Worm (Caenorhabditis elegans) whole organism, young adult: Measurements from ENCODE around the gene egl-27.
A peak's percentile ranks its signal among the peaks of the same experiment; 100 is the strongest.

Experiments
- B0035.1 ChIP-seq: sonication (generic microtip); optimal IDR thresholded peaks from 2 replicates; lab custom pipeline; 2016; ENCODE audit warnings: missing genetic modification characterization, mild to moderate bottlenecking, missing compliant biosample characterization, missing genotype, missing genetic modification reagents
- C17E4.6 ChIP-seq: fragments of 200-800 bp; sonication (Bioruptor generic); IDR thresholded peaks from 2 replicates; pipeline ENCODE4 v1.3.6; 2022; ENCODE audit warnings: missing genetic modification reagents, missing genetic modification characterization, missing compliant biosample characterization
- D2030.7 ChIP-seq: fragments of 200-800 bp; sonication (Bioruptor generic); IDR thresholded peaks from 2 replicates; pipeline ENCODE4 v1.3.6; 2022; ENCODE audit warnings: missing genetic modification reagents, missing genetic modification characterization, missing compliant biosample characterization
- F37B4.10 ChIP-seq: fragments of 200-800 bp; sonication (Bioruptor generic); IDR thresholded peaks from 2 replicates; pipeline ENCODE4 v1.3.6; 2022; ENCODE audit warnings: missing genetic modification characterization, missing compliant biosample characterization
- F52B5.7 ChIP-seq: sonication (generic microtip); optimal IDR thresholded peaks from 2 replicates; lab custom pipeline; 2016; ENCODE audit warnings: mild to moderate bottlenecking, missing genetic modification characterization, missing compliant biosample characterization
- F57A8.1 ChIP-seq: fragments of 200-800 bp; sonication (Bioruptor generic); optimal IDR thresholded peaks from 2 replicates; lab custom pipeline; 2018; ENCODE audit warnings: mild to moderate bottlenecking, missing genetic modification characterization, moderate library complexity, missing compliant biosample characterization
- Y53F4B.3 ChIP-seq: fragments of 200-800 bp; sonication (Bioruptor generic); IDR thresholded peaks from 2 replicates; pipeline ENCODE4 v1.3.6; 2022; ENCODE audit warnings: missing genetic modification reagents, missing genetic modification characterization, missing compliant biosample characterization
- Y56A3A.18 ChIP-seq: fragments of 200-800 bp; sonication (Bioruptor generic); IDR thresholded peaks from 2 replicates; pipeline ENCODE4 v1.3.6; 2022; ENCODE audit warnings: missing genetic modification reagents, missing genetic modification characterization, missing compliant biosample characterization
- Y67H2A.10 ChIP-seq: fragments of 200-800 bp; sonication (Bioruptor generic); conservative IDR thresholded peaks from 2 replicates; pipeline ENCODE4 v1.3.6; 2022; ENCODE audit warnings: missing genetic modification reagents, missing genetic modification characterization, missing compliant biosample characterization
- Y95B8A.8 ChIP-seq: fragments of 200-800 bp; sonication (Bioruptor generic); IDR thresholded peaks from 2 replicates; pipeline ENCODE4 v1.3.6; 2022; ENCODE audit warnings: missing genetic modification reagents, missing genetic modification characterization, missing compliant biosample characterization
- akir-1 ChIP-seq: fragments of 200-800 bp; sonication (Bioruptor generic); optimal IDR thresholded peaks from 2 replicates; lab custom pipeline; 2018; ENCODE audit warnings: mild to moderate bottlenecking, missing genetic modification characterization, moderate library complexity, missing compliant biosample characterization
- aptf-2 ChIP-seq: fragments of 200-800 bp; sonication (Bioruptor generic); conservative IDR thresholded peaks from 2 replicates; pipeline ENCODE4 v1.3.6; 2022; ENCODE audit warnings: missing genetic modification reagents, missing genetic modification characterization, missing compliant biosample characterization
- athp-1 ChIP-seq: sonication (generic microtip); optimal IDR thresholded peaks from 2 replicates; lab custom pipeline; 2017; ENCODE audit warnings: mild to moderate bottlenecking, missing genetic modification characterization, missing compliant biosample characterization
- attf-3 ChIP-seq: fragments of 200-800 bp; sonication (Bioruptor generic); conservative IDR thresholded peaks from 2 replicates; pipeline ENCODE4 v1.3.6; 2022; ENCODE audit warnings: missing genetic modification reagents, missing genetic modification characterization, missing compliant biosample characterization
- attf-5 ChIP-seq: fragments of 200-800 bp; sonication (Bioruptor generic); optimal IDR thresholded peaks from 2 replicates; lab custom pipeline; 2018; ENCODE audit warnings: mild to moderate bottlenecking, missing genetic modification characterization, missing compliant biosample characterization
- ceh-27 ChIP-seq: fragments of 200-800 bp; sonication (Bioruptor generic); optimal IDR thresholded peaks from 2 replicates; lab custom pipeline; 2018; ENCODE audit warnings: mild to moderate bottlenecking, missing genetic modification characterization, moderate library complexity, missing compliant biosample characterization
- ceh-58 ChIP-seq: fragments of 200-800 bp; sonication (Bioruptor generic); IDR thresholded peaks from 2 replicates; pipeline ENCODE4 v1.3.6; 2022; ENCODE audit warnings: missing genetic modification characterization, missing compliant biosample characterization
- ceh-79 ChIP-seq: sonication (generic microtip); optimal IDR thresholded peaks from 2 replicates; lab custom pipeline; 2017; ENCODE audit warnings: mild to moderate bottlenecking, missing genetic modification characterization, missing compliant biosample characterization
- chd-7 ChIP-seq: sonication (generic microtip); optimal IDR thresholded peaks from 2 replicates; lab custom pipeline; 2016; ENCODE audit warnings: mild to moderate bottlenecking, missing genetic modification characterization, moderate library complexity, missing compliant biosample characterization
- dox-1 ChIP-seq: fragments of 200-800 bp; sonication (Bioruptor generic); IDR thresholded peaks from 2 replicates; pipeline ENCODE4 v1.3.6; 2022; ENCODE audit warnings: missing genetic modification reagents, missing genetic modification characterization, missing compliant biosample characterization
- dpff-1 ChIP-seq: sonication (generic microtip); optimal IDR thresholded peaks from 2 replicates; lab custom pipeline; 2017; ENCODE audit warnings: mild to moderate bottlenecking, missing genetic modification characterization, missing compliant biosample characterization
- dpl-1 ChIP-seq: fragments of 150-350 bp; optimal IDR thresholded peaks from 2 replicates; lab custom pipeline; 2014; ENCODE audit warnings: missing biosample characterization, missing genetic modification reagents, missing genetic modification characterization
- egl-44 ChIP-seq: fragments of 200-800 bp; sonication (Bioruptor generic); IDR thresholded peaks from 2 replicates; pipeline ENCODE4 v1.3.6; 2022; ENCODE audit warnings: missing genetic modification reagents, missing genetic modification characterization, missing compliant biosample characterization
- gei-17 ChIP-seq: fragments of 200-800 bp; sonication (Bioruptor generic); optimal IDR thresholded peaks from 2 replicates; lab custom pipeline; 2018; ENCODE audit warnings: mild to moderate bottlenecking, missing genetic modification characterization, missing compliant biosample characterization
- him-1 ChIP-seq: sonication (generic microtip); optimal IDR thresholded peaks from 2 replicates; lab custom pipeline; 2016; ENCODE audit warnings: missing genotype, missing genetic modification reagents, missing genetic modification characterization, missing compliant biosample characterization
- hmg-20 ChIP-seq: fragments of 200-800 bp; sonication (Bioruptor generic); IDR thresholded peaks from 2 replicates; pipeline ENCODE4 v1.3.6; 2022; ENCODE audit warnings: missing genetic modification reagents, missing genetic modification characterization, missing compliant biosample characterization
- hrde-1 ChIP-seq: sonication (generic microtip); optimal IDR thresholded peaks from 2 replicates; lab custom pipeline; 2016; ENCODE audit warnings: missing genetic modification characterization, mild to moderate bottlenecking, missing compliant biosample characterization, moderate library complexity, missing genotype, missing genetic modification reagents, borderline replicate concordance
- lin-35 ChIP-seq, 3 experiments: fragments of 150-350 bp in 2 of 3; sonication (generic microtip) in 1 of 3; optimal IDR thresholded peaks; 2 replicates each; lab custom pipeline; 2014 to 2018; ENCODE audit warnings: missing biosample characterization in 3 of 3, missing genetic modification characterization in 3 of 3, missing genetic modification reagents in 3 of 3
- lin-54 ChIP-seq: fragments of 200-800 bp; sonication (Bioruptor generic); optimal IDR thresholded peaks from 2 replicates; lab custom pipeline; 2018; ENCODE audit warnings: mild to moderate bottlenecking, missing genetic modification characterization, missing compliant biosample characterization
- lir-1 ChIP-seq: fragments of 200-800 bp; sonication (Bioruptor generic); conservative IDR thresholded peaks from 2 replicates; pipeline ENCODE4 v1.3.6; 2022; ENCODE audit warnings: missing genetic modification reagents, missing genetic modification characterization, missing compliant biosample characterization
- lsl-1 ChIP-seq: fragments of 200-800 bp; sonication (Bioruptor generic); optimal IDR thresholded peaks from 2 replicates; lab custom pipeline; 2018; ENCODE audit warnings: mild to moderate bottlenecking, missing genetic modification characterization, moderate library complexity, missing compliant biosample characterization
- madf-10 ChIP-seq: sonication (generic microtip); optimal IDR thresholded peaks from 2 replicates; lab custom pipeline; 2016; ENCODE audit warnings: mild to moderate bottlenecking, missing genetic modification characterization, missing compliant biosample characterization
- madf-6 ChIP-seq: fragments of 200-800 bp; sonication (Bioruptor generic); IDR thresholded peaks from 2 replicates; pipeline ENCODE4 v1.3.6; 2022; ENCODE audit warnings: missing genetic modification reagents, missing genetic modification characterization, missing compliant biosample characterization
- nfya-2 ChIP-seq: fragments of 200-800 bp; sonication (Bioruptor generic); IDR thresholded peaks from 2 replicates; pipeline ENCODE4 v1.3.6; 2022; ENCODE audit warnings: missing genetic modification reagents, missing genetic modification characterization, missing compliant biosample characterization
- nfyb-1 ChIP-seq: fragments of 200-800 bp; sonication (Bioruptor generic); IDR thresholded peaks from 2 replicates; pipeline ENCODE4 v1.3.6; 2022; ENCODE audit warnings: missing genetic modification reagents, missing genetic modification characterization, missing compliant biosample characterization
- nhr-120 ChIP-seq: fragments of 200-800 bp; sonication (Bioruptor generic); IDR thresholded peaks from 2 replicates; pipeline ENCODE4 v1.3.6; 2022; ENCODE audit warnings: missing genetic modification characterization, missing compliant biosample characterization
- pbrm-1 ChIP-seq: fragments of 200-800 bp; sonication (Bioruptor generic); IDR thresholded peaks from 2 replicates; pipeline ENCODE4 v1.3.6; 2022; ENCODE audit warnings: missing genetic modification reagents, missing genetic modification characterization, missing compliant biosample characterization
- pha-4 ChIP-seq: fragments of 150-350 bp; sonication (generic microtip); optimal IDR thresholded peaks from 2 replicates; lab custom pipeline; 2014; ENCODE audit warnings: missing biosample characterization, missing genetic modification reagents, missing genetic modification characterization
- rcor-1 ChIP-seq: fragments of 200-800 bp; sonication (Bioruptor generic); IDR thresholded peaks from 2 replicates; pipeline ENCODE4 v1.3.6; 2022; ENCODE audit warnings: missing genetic modification reagents, missing genetic modification characterization, missing compliant biosample characterization
- repo-1 ChIP-seq: sonication (generic microtip); optimal IDR thresholded peaks from 2 replicates; lab custom pipeline; 2017; ENCODE audit warnings: mild to moderate bottlenecking, missing genetic modification characterization, missing compliant biosample characterization
- rpc-1 ChIP-seq, 2 experiments: fragments of 150-350 bp in 1 of 2; sonication (generic microtip) in 1 of 2; optimal IDR thresholded peaks; 2 replicates each; lab custom pipeline; 2014 to 2018; ENCODE audit warnings: missing biosample characterization in 1 of 2, missing genetic modification characterization in 1 of 2, missing genetic modification reagents in 1 of 2, missing genotype in 1 of 2
- sdz-38 ChIP-seq: sonication (generic microtip); optimal IDR thresholded peaks from 2 replicates; lab custom pipeline; 2016; ENCODE audit warnings: missing genotype, missing genetic modification characterization, missing compliant biosample characterization
- snpc-1.3 ChIP-seq: sonication (generic microtip); optimal IDR thresholded peaks from 2 replicates; lab custom pipeline; 2017; ENCODE audit warnings: missing genetic modification characterization, mild to moderate bottlenecking, missing compliant biosample characterization, antibody characterized with exemption, moderate library complexity, missing genotype, missing genetic modification reagents; ENCODE audit not compliant: insufficient read depth
- snpc-4 ChIP-seq, 5 experiments: fragments of 150-350 bp in 1 of 5; sonication (generic microtip) in 4 of 5; optimal IDR thresholded peaks; 2 replicates each; lab custom pipeline; 2014 to 2018; ENCODE audit warnings: missing genetic modification characterization in 5 of 5, missing biosample characterization in 3 of 5, antibody characterized with exemption in 2 of 5, mild to moderate bottlenecking in 2 of 5, missing compliant biosample characterization in 2 of 5, missing genotype in 2 of 5, moderate library complexity in 2 of 5, missing genetic modification reagents in 1 of 5
- tbx-9 ChIP-seq: sonication (generic microtip); optimal IDR thresholded peaks from 2 replicates; lab custom pipeline; 2016; ENCODE audit warnings: borderline replicate concordance, missing genetic modification characterization, inconsistent platforms, missing compliant biosample characterization
- tlf-1 ChIP-seq: fragments of 200-800 bp; sonication (Bioruptor generic); optimal IDR thresholded peaks from 2 replicates; lab custom pipeline; 2018; ENCODE audit warnings: mild to moderate bottlenecking, missing genetic modification characterization, missing compliant biosample characterization
- unc-130 ChIP-seq: sonication (generic microtip); optimal IDR thresholded peaks from 2 replicates; lab custom pipeline; 2016; ENCODE audit warnings: missing genetic modification reagents, missing genetic modification characterization, missing compliant biosample characterization
- unc-62 ChIP-seq: fragments of 150-350 bp; optimal IDR thresholded peaks from 2 replicates; lab custom pipeline; 2014; ENCODE audit warnings: missing biosample characterization, missing genetic modification reagents, missing genetic modification characterization

egl-27 gene

ce11 chrII:6842651-6843118 lies 7.9 kb downstream of the egl-27 start (continued):
- TF ChIP-seq dox-1 (GFP tag; lab: Robert Waterston, UW): peak; percentile 88
- TF ChIP-seq aptf-2 (GFP tag; lab: Robert Waterston, UW): no peak
- TF ChIP-seq lsl-1 (GFP tag; lab: Kevin White, UChicago): no peak
- no peak for TF ChIP-seq dpl-1 (GFP tag; lab: Kevin White, UChicago)
- TF ChIP-seq pha-4 (tag; lab: Kevin White, UChicago): peak; percentile 20
- no peak for TF ChIP-seq unc-130 (GFP tag; lab: Kevin White, UChicago)
- no peak for TF ChIP-seq Y53F4B.3 (GFP tag; lab: Robert Waterston, UW)
- no peak for TF ChIP-seq C17E4.6 (GFP tag; lab: Robert Waterston, UW)
- TF ChIP-seq egl-44 (GFP tag; lab: Robert Waterston, UW): peak; percentile 46; the same call in 1 of the 2 replicates
- TF ChIP-seq nhr-120 (GFP tag; lab: Robert Waterston, UW): no peak
- no peak for TF ChIP-seq attf-3 (GFP tag; lab: Robert Waterston, UW)
- no peak for TF ChIP-seq tbx-9 (tag; lab: Kevin White, UChicago)
- TF ChIP-seq D2030.7 (GFP tag; lab: Robert Waterston, UW): no peak
- no peak for TF ChIP-seq rpc-1 (optimal IDR thresholded peaks at IDR 0.05; lab: Kevin White, UChicago)
- no peak for TF ChIP-seq rpc-1 (tag; optimal IDR thresholded peaks at IDR 0.05; lab: Kevin White, UChicago)
- TF ChIP-seq F37B4.10 (GFP tag; lab: Robert Waterston, UW): no peak
- TF ChIP-seq ceh-79 (tag; lab: Kevin White, UChicago): no peak
- peak; percentile 58 for TF ChIP-seq tlf-1
- no peak for TF ChIP-seq akir-1 (GFP tag; lab: Kevin White, UChicago)
- TF ChIP-seq hmg-20: no peak
- no peak for TF ChIP-seq madf-6
- TF ChIP-seq madf-10 (tag; lab: Kevin White, UChicago): peak; percentile 79
- TF ChIP-seq athp-1 (tag; lab: Kevin White, UChicago): no peak
- TF ChIP-seq repo-1: no peak
- TF ChIP-seq lin-54: peak; percentile 13
- TF ChIP-seq Y95B8A.8 (GFP tag; lab: Robert Waterston, UW): 0 out of 2 replicates have a peak, but pooled peaks have one; percentile 30
- peak; percentile 76 for TF ChIP-seq attf-5 (GFP tag; lab: Kevin White, UChicago)
- TF ChIP-seq chd-7: peak; percentile 78
- no peak for TF ChIP-seq dpff-1 (tag; lab: Kevin White, UChicago)
- no peak for TF ChIP-seq F57A8.1 (GFP tag; lab: Kevin White, UChicago)
- TF ChIP-seq nfya-2: no peak
- TF ChIP-seq Y67H2A.10 (GFP tag; lab: Robert Waterston, UW): no peak
- peak; percentile 59 for TF ChIP-seq ceh-27 (GFP tag; lab: Kevin White, UChicago)
- no peak for TF ChIP-seq hrde-1
- no peak for TF ChIP-seq lir-1 (GFP tag; lab: Robert Waterston, UW)
- no peak for TF ChIP-seq snpc-1.3 (tag; lab: Kevin White, UChicago)
- no peak for TF ChIP-seq F52B5.7
- no peak for TF ChIP-seq unc-62 (GFP tag; lab: Kevin White, UChicago)
- peak; percentile 76 for TF ChIP-seq nfyb-1
- TF ChIP-seq B0035.1 (tag; lab: Kevin White, UChicago): no peak
- no peak for TF ChIP-seq him-1 (tag; lab: Kevin White, UChicago)
- TF ChIP-seq pbrm-1: no peak
- TF ChIP-seq gei-17 (GFP tag; lab: Kevin White, UChicago): no peak
- no peak for TF ChIP-seq rcor-1
- TF ChIP-seq Y56A3A.18: no peak
- TF ChIP-seq snpc-4 (GFP tag; optimal IDR thresholded peaks at IDR 0.05; lab: Kevin White, UChicago): no peak
- peak; percentile 67 to 88 (median 68) for TF ChIP-seq snpc-4 (tag; optimal IDR thresholded peaks at IDR 0.05; lab: Kevin White, UChicago)
- no peak for TF ChIP-seq lin-35 (GFP tag; optimal IDR thresholded peaks at IDR 0.05; lab: Kevin White, UChicago)
- TF ChIP-seq sdz-38 (tag; lab: Kevin White, UChicago): no peak
- TF ChIP-seq ceh-58 (GFP tag; lab: Robert Waterston, UW): no peak
